Fruit fly (Drosophila melanogaster) whole organism, embryonic: ENCODE results near the gene Vha14-2.

Experiments
- Atf6 ChIP-seq: fragments of 200-800 bp; sonication (Bioruptor generic); IDR thresholded peaks from 2 replicates; pipeline ENCODE4 v1.3.6; 2022; ENCODE audit warnings: missing biosample characterization, missing genetic modification characterization
- CG13424 ChIP-seq: fragments of 200-800 bp; sonication (Bioruptor generic); optimal IDR thresholded peaks from 2 replicates; lab custom pipeline; 2019; ENCODE audit warnings: missing biosample characterization, mild to moderate bottlenecking, missing genetic modification characterization, moderate library complexity
- CG17802 ChIP-seq: fragments of 200-800 bp; sonication (Bioruptor generic); optimal IDR thresholded peaks from 2 replicates; lab custom pipeline; 2018; ENCODE audit warnings: missing biosample characterization, mild to moderate bottlenecking, missing genetic modification characterization, moderate library complexity
- CG31224 ChIP-seq: fragments of 200-800 bp; sonication (Bioruptor generic); IDR thresholded peaks from 2 replicates; pipeline ENCODE4 v1.3.6; 2022; ENCODE audit warnings: missing biosample characterization, missing genetic modification characterization
- CG3995 ChIP-seq: fragments of 200-800 bp; sonication (Bioruptor generic); optimal IDR thresholded peaks from 3 replicates; lab custom pipeline; 2016; ENCODE audit warnings: missing biosample characterization, missing genetic modification characterization
- CG43689 ChIP-seq: fragments of 200-800 bp; sonication (Bioruptor generic); IDR thresholded peaks from 2 replicates; pipeline ENCODE4 v1.3.6; 2022; ENCODE audit warnings: missing biosample characterization, missing genetic modification characterization
- Hr78 ChIP-seq, 2 experiments: fragments of 200-800 bp in 1 of 2; fragments of >200 bp in 1 of 2; sonication (Bioruptor generic) in 1 of 2; optimal IDR thresholded peaks; 2 replicates each; lab custom pipeline; 2017 to 2019; ENCODE audit warnings: missing biosample characterization in 2 of 2, missing genetic modification characterization in 2 of 2, mild to moderate bottlenecking in 1 of 2, moderate library complexity in 1 of 2
- Jarid2 ChIP-seq: fragments of 200-800 bp; sonication (Bioruptor generic); optimal IDR thresholded peaks from 3 replicates; lab custom pipeline; 2017; ENCODE audit warnings: mild to moderate bottlenecking, missing biosample characterization, missing genetic modification reagents, missing genetic modification characterization
- Trl ChIP-seq, 3 experiments: fragments of >200 bp in 2 of 3; fragments of 200-800 bp in 1 of 3; sonication (Bioruptor generic) in 1 of 3; optimal IDR thresholded peaks; 2 replicates in 1 of 3; 3 replicates in 2 of 3; lab custom pipeline; 2016 to 2017; ENCODE audit warnings: missing biosample characterization in 1 of 3, missing genetic modification characterization in 1 of 3
- al ChIP-seq: fragments of 200-800 bp; sonication (Bioruptor generic); IDR thresholded peaks from 2 replicates; pipeline ENCODE4 v1.3.6; 2022; ENCODE audit warnings: missing biosample characterization, missing genetic modification characterization
- croc ChIP-seq: fragments of 200-800 bp; sonication (Bioruptor generic); conservative IDR thresholded peaks from 3 replicates; pipeline ENCODE4 v1.3.6; 2022; ENCODE audit warnings: missing biosample characterization, missing genetic modification characterization

dm6 chr3R:6100764-6101163, 21.6 kb upstream of the Vha14-2 start, which contains the start of gene Gasp:
- TF ChIP-seq CG3995 (GFP tag; lab: Kevin White, UChicago) (no peak), Jarid2 (GFP tag; lab: Kevin White, UChicago) (peak; percentile 24), Hr78 (GFP tag; optimal IDR thresholded peaks at IDR 0.05; lab: Kevin White, UChicago) (peak in 1 of 2 experiments; percentile 5), croc (no peak), Trl (optimal IDR thresholded peaks at IDR 0.05; lab: Kevin White, UChicago) (no peak), Trl (GFP tag; optimal IDR thresholded peaks at IDR 0.05; lab: Kevin White, UChicago) (no peak), CG13424 (tag; lab: Kevin White, UChicago) (no peak), CG17802 (no peak), Atf6 (GFP tag; lab: Robert Waterston, UW) (no peak), CG43689 (GFP tag; lab: Robert Waterston, UW) (no peak), CG31224 (GFP tag; lab: Robert Waterston, UW) (no peak), al (GFP tag; lab: Robert Waterston, UW) (no peak)
